Fruit fly (Drosophila melanogaster): ENCODE measurements around the gene CG4461.

dm6 chr3L:9401354-9402156, 26.3 kb downstream of the CG4461 start:
- no peak for TF ChIP-seq psq (optimal IDR thresholded peaks at IDR 0.05)
- no peak for TF ChIP-seq EcR (GFP tag; optimal IDR thresholded peaks at IDR 0.05)
- peak; percentile 48 for TF ChIP-seq CG8478 (optimal IDR thresholded peaks at IDR 0.05)

Measured in whole organism.